Worm (Caenorhabditis elegans) whole organism, L1 larva: ENCODE data around the gene F40F8.4.

Source experiments
- C04F5.9 ChIP-seq: sonication (generic microtip); optimal IDR thresholded peaks from 2 replicates; lab custom pipeline; 2016; ENCODE audit warnings: missing genetic modification characterization, missing compliant biosample characterization
- C16A3.4 ChIP-seq: fragments of 150-350 bp; optimal IDR thresholded peaks from 2 replicates; lab custom pipeline; 2014; ENCODE audit warnings: missing biosample characterization, missing genetic modification characterization
- Y116A8C.19 ChIP-seq: sonication (generic microtip); optimal IDR thresholded peaks from 2 replicates; lab custom pipeline; 2016; ENCODE audit warnings: missing compliant biosample characterization, missing genetic modification characterization, borderline replicate concordance
- alr-1 ChIP-seq: fragments of 200-800 bp; sonication (Bioruptor generic); optimal IDR thresholded peaks from 2 replicates; lab custom pipeline; 2018; ENCODE audit warnings: borderline replicate concordance, mild to moderate bottlenecking, missing genetic modification characterization, missing compliant biosample characterization
- ama-1 ChIP-seq: fragments of 150-350 bp; optimal IDR thresholded peaks from 2 replicates; lab custom pipeline; 2014
- blmp-1 ChIP-seq: fragments of 150-350 bp; optimal IDR thresholded peaks from 2 replicates; lab custom pipeline; 2014; ENCODE audit warnings: missing biosample characterization, missing genetic modification characterization
- ceh-63 ChIP-seq: fragments of 200-800 bp; sonication (Bioruptor generic); optimal IDR thresholded peaks from 2 replicates; lab custom pipeline; 2018; ENCODE audit warnings: mild to moderate bottlenecking, missing genetic modification characterization, missing compliant biosample characterization
- ceh-8 ChIP-seq: fragments of 200-800 bp; sonication (Bioruptor generic); optimal IDR thresholded peaks from 2 replicates; lab custom pipeline; 2018; ENCODE audit warnings: mild to moderate bottlenecking, missing genetic modification characterization, moderate library complexity, missing compliant biosample characterization
- ceh-88 ChIP-seq: fragments of 200-800 bp; sonication (Bioruptor generic); IDR thresholded peaks from 2 replicates; pipeline ENCODE4 v1.3.6; 2022; ENCODE audit warnings: missing genetic modification characterization, missing compliant biosample characterization
- dpl-1 ChIP-seq, 3 experiments: fragments of 150-350 bp in 2 of 3; sonication (generic microtip) in 1 of 3; optimal IDR thresholded peaks; 2 replicates each; lab custom pipeline; 2014 to 2017; ENCODE audit warnings: missing biosample characterization in 3 of 3, missing genetic modification characterization in 3 of 3, missing genetic modification reagents in 3 of 3
- dsc-1 ChIP-seq: sonication (generic microtip); optimal IDR thresholded peaks from 2 replicates; lab custom pipeline; 2016; ENCODE audit warnings: mild to moderate bottlenecking, missing genetic modification characterization, missing compliant biosample characterization
- efl-1 ChIP-seq, 4 experiments: fragments of 150-350 bp; optimal IDR thresholded peaks in 3 of 4; peaks in 1 of 4; 1 replicate in 1 of 4; 2 replicates in 3 of 4; lab custom pipeline; 2014; ENCODE audit warnings: missing biosample characterization in 2 of 4, missing genetic modification characterization in 2 of 4, missing genetic modification reagents in 2 of 4
- efl-3 ChIP-seq: fragments of 200-800 bp; sonication (Bioruptor generic); optimal IDR thresholded peaks from 2 replicates; lab custom pipeline; 2018; ENCODE audit warnings: mild to moderate bottlenecking, missing genetic modification characterization, missing compliant biosample characterization
- egl-27 ChIP-seq, 2 experiments: fragments of 150-350 bp in 1 of 2; sonication (generic microtip); optimal IDR thresholded peaks; 3 replicates each; lab custom pipeline; 2017 to 2018; ENCODE audit warnings: missing biosample characterization in 2 of 2, missing genetic modification characterization in 2 of 2, missing genetic modification reagents in 2 of 2
- elt-3 ChIP-seq, 6 experiments: fragments of 150-350 bp in 1 of 6; sonication (generic microtip); optimal IDR thresholded peaks; 2 replicates each; lab custom pipeline; 2017 to 2018; ENCODE audit warnings: missing biosample characterization in 6 of 6, missing genetic modification characterization in 6 of 6, inconsistent platforms in 1 of 6
- fkh-10 ChIP-seq: sonication (generic microtip); optimal IDR thresholded peaks from 2 replicates; lab custom pipeline; 2017; ENCODE audit warnings: missing biosample characterization, missing genetic modification reagents, missing genetic modification characterization
- fkh-4 ChIP-seq: sonication (generic microtip); optimal IDR thresholded peaks from 2 replicates; lab custom pipeline; 2016; ENCODE audit warnings: missing compliant biosample characterization, missing genetic modification characterization, borderline replicate concordance
- fkh-8 ChIP-seq: sonication (generic microtip); optimal IDR thresholded peaks from 2 replicates; lab custom pipeline; 2016; ENCODE audit warnings: mild to moderate bottlenecking, missing genetic modification characterization, missing compliant biosample characterization
- grh-1 ChIP-seq: fragments of 200-800 bp; sonication (Bioruptor generic); IDR thresholded peaks from 2 replicates; pipeline ENCODE4 v1.3.6; 2022; ENCODE audit warnings: missing genetic modification reagents, missing genetic modification characterization, missing compliant biosample characterization
- hlh-17 ChIP-seq: fragments of 200-800 bp; sonication (Bioruptor generic); optimal IDR thresholded peaks from 2 replicates; lab custom pipeline; 2018; ENCODE audit warnings: missing genetic modification characterization, mild to moderate bottlenecking, missing compliant biosample characterization, moderate library complexity, borderline replicate concordance
- hpl-2 ChIP-seq: fragments of 150-350 bp; optimal IDR thresholded peaks from 2 replicates; lab custom pipeline; 2014; ENCODE audit warnings: missing biosample characterization, missing genetic modification reagents, missing genetic modification characterization
- isw-1 ChIP-seq: fragments of 200-800 bp; sonication (Bioruptor generic); IDR thresholded peaks from 2 replicates; pipeline ENCODE4 v1.3.6; 2022; ENCODE audit warnings: missing genetic modification characterization, missing compliant biosample characterization
- jun-1 ChIP-seq: fragments of 150-350 bp; optimal IDR thresholded peaks from 2 replicates; lab custom pipeline; 2014; ENCODE audit warnings: missing biosample characterization, missing genetic modification reagents, missing genetic modification characterization
- lin-15B ChIP-seq: fragments of 150-350 bp; sonication (generic microtip); optimal IDR thresholded peaks from 3 replicates; lab custom pipeline; 2014; ENCODE audit warnings: missing biosample characterization, missing genetic modification characterization
- lin-35 ChIP-seq, 2 experiments: fragments of 150-350 bp; optimal IDR thresholded peaks; 2 replicates each; lab custom pipeline; 2014; ENCODE audit warnings: missing biosample characterization in 2 of 2, missing genetic modification characterization in 2 of 2, missing genetic modification reagents in 2 of 2
- lin-39 ChIP-seq: fragments of 150-350 bp; optimal IDR thresholded peaks from 2 replicates; lab custom pipeline; 2014; ENCODE audit warnings: missing biosample characterization, missing genetic modification reagents, missing genetic modification characterization
- lsy-2 ChIP-seq, 2 experiments: fragments of 150-350 bp; optimal IDR thresholded peaks; 2 replicates each; lab custom pipeline; 2014; ENCODE audit warnings: missing biosample characterization in 2 of 2, missing genetic modification characterization in 2 of 2
- mab-9 ChIP-seq: fragments of 200-800 bp; sonication (Bioruptor generic); IDR thresholded peaks from 2 replicates; pipeline ENCODE4 v1.3.6; 2022; ENCODE audit warnings: missing genetic modification reagents, missing genetic modification characterization, missing compliant biosample characterization
- mdl-1 ChIP-seq, 2 experiments: fragments of 150-350 bp; optimal IDR thresholded peaks; 2 replicates each; lab custom pipeline; 2014 to 2017; ENCODE audit warnings: missing biosample characterization in 2 of 2, missing genetic modification characterization in 2 of 2, inconsistent platforms in 1 of 2
- mef-2 ChIP-seq: fragments of 150-350 bp; optimal IDR thresholded peaks from 2 replicates; lab custom pipeline; 2014; ENCODE audit warnings: missing biosample characterization, missing genetic modification characterization
- mep-1 ChIP-seq: fragments of 150-350 bp; optimal IDR thresholded peaks from 2 replicates; lab custom pipeline; 2014; ENCODE audit warnings: missing biosample characterization, missing genetic modification characterization
- nhr-11 ChIP-seq: fragments of 150-350 bp; optimal IDR thresholded peaks from 2 replicates; lab custom pipeline; 2014; ENCODE audit warnings: missing biosample characterization, missing genetic modification characterization
- nhr-12 ChIP-seq: sonication (generic microtip); optimal IDR thresholded peaks from 2 replicates; lab custom pipeline; 2017; ENCODE audit warnings: missing biosample characterization, missing genetic modification characterization
- nhr-19 ChIP-seq: fragments of 200-800 bp; sonication (Bioruptor generic); conservative IDR thresholded peaks from 2 replicates; pipeline ENCODE4 v1.3.6; 2022; ENCODE audit warnings: missing genetic modification characterization, missing compliant biosample characterization
- nhr-20 ChIP-seq: sonication (generic microtip); optimal IDR thresholded peaks from 2 replicates; lab custom pipeline; 2016; ENCODE audit warnings: mild to moderate bottlenecking, missing genetic modification characterization, missing compliant biosample characterization
- nhr-237 ChIP-seq: fragments of 150-350 bp; optimal IDR thresholded peaks from 2 replicates; lab custom pipeline; 2014; ENCODE audit warnings: missing biosample characterization, missing genetic modification characterization
- nhr-28 ChIP-seq: fragments of 150-350 bp; optimal IDR thresholded peaks from 2 replicates; lab custom pipeline; 2014; ENCODE audit warnings: missing biosample characterization, missing genetic modification characterization
- nhr-76 ChIP-seq: sonication (generic microtip); optimal IDR thresholded peaks from 2 replicates; lab custom pipeline; 2017; ENCODE audit warnings: missing biosample characterization, missing genetic modification characterization
- nhr-84 ChIP-seq: sonication (generic microtip); optimal IDR thresholded peaks from 2 replicates; lab custom pipeline; 2017; ENCODE audit warnings: missing biosample characterization, missing genetic modification characterization
- rnt-1 ChIP-seq: sonication (generic microtip); optimal IDR thresholded peaks from 2 replicates; lab custom pipeline; 2016; ENCODE audit warnings: mild to moderate bottlenecking, missing genetic modification characterization, moderate library complexity, missing compliant biosample characterization
- skn-1 ChIP-seq: fragments of 150-350 bp; optimal IDR thresholded peaks from 2 replicates; lab custom pipeline; 2014; ENCODE audit warnings: missing biosample characterization, missing genetic modification characterization
- sup-37 ChIP-seq: fragments of 200-800 bp; sonication (Bioruptor generic); optimal IDR thresholded peaks from 2 replicates; lab custom pipeline; 2018; ENCODE audit warnings: mild to moderate bottlenecking, missing genetic modification characterization, missing compliant biosample characterization
- swsn-7 ChIP-seq: sonication (generic microtip); optimal IDR thresholded peaks from 2 replicates; lab custom pipeline; 2016; ENCODE audit warnings: missing genetic modification characterization, missing compliant biosample characterization
- tbx-2 ChIP-seq: sonication (generic microtip); optimal IDR thresholded peaks from 2 replicates; lab custom pipeline; 2016; ENCODE audit warnings: missing genetic modification characterization, missing compliant biosample characterization
- tlp-1 ChIP-seq: fragments of 150-350 bp; optimal IDR thresholded peaks from 2 replicates; lab custom pipeline; 2014; ENCODE audit warnings: missing biosample characterization, missing genetic modification characterization
- unc-130 ChIP-seq: fragments of 150-350 bp; optimal IDR thresholded peaks from 2 replicates; lab custom pipeline; 2017; ENCODE audit warnings: missing biosample characterization, missing genetic modification characterization, inconsistent platforms
- unc-30 ChIP-seq: sonication (generic microtip); optimal IDR thresholded peaks from 2 replicates; lab custom pipeline; 2017; ENCODE audit warnings: missing biosample characterization, missing genetic modification characterization
- unc-62 ChIP-seq: fragments of 150-350 bp; optimal IDR thresholded peaks from 2 replicates; lab custom pipeline; 2014; ENCODE audit warnings: missing biosample characterization, missing genetic modification reagents, missing genetic modification characterization
- unc-86 ChIP-seq: sonication (generic microtip); optimal IDR thresholded peaks from 2 replicates; lab custom pipeline; 2016; ENCODE audit warnings: missing genetic modification characterization, missing compliant biosample characterization
- unc-98 ChIP-seq: fragments of 200-800 bp; sonication (Bioruptor generic); IDR thresholded peaks from 2 replicates; pipeline ENCODE4 v1.3.6; 2022; ENCODE audit warnings: missing genetic modification characterization, missing compliant biosample characterization
- vab-15 ChIP-seq: sonication (generic microtip); optimal IDR thresholded peaks from 2 replicates; lab custom pipeline; 2017; ENCODE audit warnings: missing genotype, mild to moderate bottlenecking, missing genetic modification characterization, missing compliant biosample characterization
- zag-1 ChIP-seq: fragments of 150-350 bp; optimal IDR thresholded peaks from 2 replicates; lab custom pipeline; 2014; ENCODE audit warnings: missing biosample characterization, missing genetic modification characterization
- zip-4 ChIP-seq: fragments of 200-800 bp; sonication (Bioruptor generic); optimal IDR thresholded peaks from 2 replicates; lab custom pipeline; 2018; ENCODE audit warnings: mild to moderate bottlenecking, missing genetic modification characterization, moderate library complexity, missing compliant biosample characterization
- ztf-4 ChIP-seq: fragments of 150-350 bp; optimal IDR thresholded peaks from 2 replicates; lab custom pipeline; 2014; ENCODE audit warnings: missing biosample characterization, missing genetic modification characterization

F40F8.4 gene

DNA sequence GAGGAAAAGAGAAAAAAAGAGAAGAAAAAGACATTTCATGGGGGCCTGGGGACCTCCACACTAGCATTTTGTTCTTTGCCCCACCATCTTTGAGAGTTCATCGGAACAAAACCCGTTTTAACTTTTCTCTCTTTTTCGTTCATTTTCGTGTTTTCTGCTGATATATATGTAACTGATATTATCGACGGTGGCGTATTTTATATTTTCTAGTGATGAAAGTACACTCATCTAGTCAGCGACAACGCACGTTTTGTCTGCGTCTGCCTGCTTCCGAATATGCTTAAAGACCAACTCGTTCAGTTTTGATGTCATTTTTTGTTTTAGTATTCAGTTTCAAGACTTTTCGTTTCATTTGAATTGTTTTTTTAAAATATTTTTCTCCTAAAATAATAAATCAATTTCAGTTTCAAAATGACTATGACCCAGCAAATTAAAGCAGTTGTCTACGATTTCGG lies 41.2 kb upstream of the F40F8.4 start, which contains the start of gene bigr-1:
Gene bigr-1 (plus strand): TSS at position 405 of the 455 bp plus-strand sequence.
- no peak for TF ChIP-seq grh-1 (GFP tag; lab: Robert Waterston, UW)
- no peak for TF ChIP-seq nhr-76 (tag; lab: Kevin White, UChicago)
- no peak for TF ChIP-seq C04F5.9 (tag; lab: Kevin White, UChicago)
- no peak for TF ChIP-seq unc-98 (GFP tag; lab: Robert Waterston, UW)
- TF ChIP-seq nhr-12 (tag; lab: Kevin White, UChicago): no peak
- no peak for TF ChIP-seq skn-1 (tag; lab: Kevin White, UChicago)
- TF ChIP-seq unc-30 (tag; lab: Kevin White, UChicago): no peak
- TF ChIP-seq tlp-1 (tag; lab: Kevin White, UChicago): no peak
- peak; percentile 2 for TF ChIP-seq tbx-2
- no peak for TF ChIP-seq unc-62 (GFP tag; lab: Kevin White, UChicago)
- TF ChIP-seq hlh-17: no peak
- no peak for TF ChIP-seq dsc-1 (tag; lab: Kevin White, UChicago)
- no peak for TF ChIP-seq jun-1 (tag; lab: Kevin White, UChicago)
- no peak for TF ChIP-seq isw-1 (GFP tag; lab: Robert Waterston, UW)
- TF ChIP-seq mep-1 (tag; lab: Kevin White, UChicago): no peak
- no peak for TF ChIP-seq efl-3 (GFP tag; lab: Kevin White, UChicago)
- no peak for TF ChIP-seq blmp-1 (tag; lab: Kevin White, UChicago)
- no peak for TF ChIP-seq fkh-10 (GFP tag; lab: Kevin White, UChicago)
- TF ChIP-seq swsn-7: no peak
- no peak for TF ChIP-seq ztf-4 (tag; lab: Kevin White, UChicago)
- TF ChIP-seq unc-86 (tag; lab: Kevin White, UChicago): no peak
- no peak for TF ChIP-seq ceh-88 (GFP tag; lab: Robert Waterston, UW)
- TF ChIP-seq nhr-20 (tag; lab: Kevin White, UChicago): peak; percentile 51
- TF ChIP-seq ama-1 (lab: Kevin White, UChicago): no peak
- no peak for TF ChIP-seq nhr-84 (tag; lab: Kevin White, UChicago)
- TF ChIP-seq lsy-2 (tag; optimal IDR thresholded peaks at IDR 0.05; lab: Kevin White, UChicago): no peak
- TF ChIP-seq nhr-19: 0 out of 2 replicates have a peak, but pooled peaks have one; percentile 4
- TF ChIP-seq ceh-8 (GFP tag; lab: Kevin White, UChicago): no peak
- TF ChIP-seq vab-15 (tag; lab: Kevin White, UChicago): no peak
- TF ChIP-seq sup-37 (GFP tag; lab: Kevin White, UChicago): no peak
- TF ChIP-seq fkh-8 (tag; lab: Kevin White, UChicago): peak; percentile 44
- TF ChIP-seq nhr-11 (tag; lab: Kevin White, UChicago): no peak
- TF ChIP-seq Y116A8C.19: no peak
- no peak for TF ChIP-seq lin-15B
- no peak for TF ChIP-seq zip-4 (GFP tag; lab: Kevin White, UChicago)
- no peak for TF ChIP-seq efl-1 (optimal IDR thresholded peaks at IDR 0.05; lab: Kevin White, UChicago)
- no peak for TF ChIP-seq efl-1 (GFP tag; optimal IDR thresholded peaks at IDR 0.05 in 1 of 2; lab: Kevin White, UChicago)
- TF ChIP-seq rnt-1 (tag; lab: Kevin White, UChicago): no peak
- TF ChIP-seq lin-35 (GFP tag; optimal IDR thresholded peaks at IDR 0.05; lab: Kevin White, UChicago): peak in 1 of 2 experiments; percentile 27
- TF ChIP-seq dpl-1 (GFP tag; optimal IDR thresholded peaks at IDR 0.05; lab: Kevin White, UChicago): no peak
- TF ChIP-seq nhr-237 (tag; lab: Kevin White, UChicago): no peak
- TF ChIP-seq mdl-1 (tag; optimal IDR thresholded peaks at IDR 0.05; lab: Kevin White, UChicago): no peak
- no peak for TF ChIP-seq alr-1 (tag; lab: Kevin White, UChicago)
- no peak for TF ChIP-seq nhr-28 (tag; lab: Kevin White, UChicago)
- TF ChIP-seq elt-3 (tag; optimal IDR thresholded peaks at IDR 0.05; lab: Kevin White, UChicago): no peak
- TF ChIP-seq mef-2: no peak
- no peak for TF ChIP-seq ceh-63 (GFP tag; lab: Kevin White, UChicago)
- TF ChIP-seq fkh-4 (tag; lab: Kevin White, UChicago): no peak
- TF ChIP-seq egl-27 (tag; optimal IDR thresholded peaks at IDR 0.05; lab: Kevin White, UChicago): no peak
- no peak for TF ChIP-seq mab-9 (GFP tag; lab: Robert Waterston, UW)
- TF ChIP-seq lin-39: no peak
- TF ChIP-seq zag-1 (tag; lab: Kevin White, UChicago): no peak
- TF ChIP-seq hpl-2: no peak
- TF ChIP-seq unc-130: no peak
- TF ChIP-seq C16A3.4 (tag; lab: Kevin White, UChicago): no peak
